Fruit fly (Drosophila melanogaster) S2 (cell line): Measurements from ENCODE around the gene GATAd.

Experiments
- CG8478 ChIP-seq: fragments of >200 bp; optimal IDR thresholded peaks from 2 replicates; lab custom pipeline; 2018
- CTCF ChIP-seq, 2 experiments: fragments of >200 bp; optimal IDR thresholded peaks; 2 replicates each; lab custom pipeline; 2018

- TF ChIP-seq CG8478 (lab: Kevin White, UChicago) (no peak), CTCF (optimal IDR thresholded peaks at IDR 0.05; lab: Kevin White, UChicago) (no peak)
Measured at dm6 chr2L:10375464-10376236, 42.1 kb downstream of the GATAd start, which contains the start of the genes CG33303 and dpr19.
